Worm (Caenorhabditis elegans): Measurements from ENCODE around the gene kin-20.

kin-20 gene

DNA sequence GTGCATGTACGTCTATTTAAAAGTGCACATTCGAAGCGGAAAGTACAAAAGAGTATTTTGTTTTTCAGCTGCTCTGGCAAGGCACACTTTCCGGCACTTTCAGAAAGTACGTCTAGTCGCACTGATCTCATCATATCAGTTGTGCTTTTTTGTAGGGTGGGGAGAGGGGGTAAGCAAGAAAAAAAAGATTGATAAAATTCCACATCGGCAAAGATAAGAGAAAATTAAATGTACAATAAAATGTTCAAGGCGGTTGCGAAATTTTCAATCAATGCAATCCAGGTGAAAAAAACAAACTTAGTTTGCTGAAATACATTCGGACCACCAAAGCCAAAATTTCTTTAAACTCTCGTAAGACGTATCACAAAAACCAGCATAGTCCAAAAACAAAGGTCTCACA, 1.3 kb downstream of the kin-20 start:
- TF ChIP-seq snpc-4 (tag; optimal IDR thresholded peaks at IDR 0.05): no peak
- no peak for TF ChIP-seq unc-120 (tag; optimal IDR thresholded peaks at IDR 0.05; ENCODE audit: poor library complexity, severe bottlenecking)
- no peak for TF ChIP-seq sptf-1 (tag; optimal IDR thresholded peaks at IDR 0.05)
- no peak for TF ChIP-seq elt-1 (tag; optimal IDR thresholded peaks at IDR 0.05; ENCODE audit: borderline replicate concordance, insufficient read depth)
- no peak for TF ChIP-seq blmp-1 (tag; optimal IDR thresholded peaks at IDR 0.05)
- TF ChIP-seq M03D4.4 (tag; optimal IDR thresholded peaks at IDR 0.05): no peak
- no peak for TF ChIP-seq nhr-12 (tag; optimal IDR thresholded peaks at IDR 0.05)
- TF ChIP-seq nhr-2 (tag; optimal IDR thresholded peaks at IDR 0.05): no peak
- no peak for TF ChIP-seq ceh-83 (GFP tag; optimal IDR thresholded peaks at IDR 0.05)
- no peak for TF ChIP-seq unc-62 (GFP tag; optimal IDR thresholded peaks at IDR 0.05)
- no peak for TF ChIP-seq tbx-8 (GFP tag; optimal IDR thresholded peaks at IDR 0.05)
- TF ChIP-seq cnd-1 (tag; optimal IDR thresholded peaks at IDR 0.05): no peak
- no peak for TF ChIP-seq mls-2 (tag; optimal IDR thresholded peaks at IDR 0.05)
- no peak for TF ChIP-seq hlh-1 (tag; optimal IDR thresholded peaks at IDR 0.05)
- no peak for TF ChIP-seq nhr-237 (tag; optimal IDR thresholded peaks at IDR 0.05)
- no peak for TF ChIP-seq zip-8 (tag; optimal IDR thresholded peaks at IDR 0.05)
- no peak for TF ChIP-seq ceh-39 (tag; optimal IDR thresholded peaks at IDR 0.05)
- TF ChIP-seq flh-1 (GFP tag; optimal IDR thresholded peaks at IDR 0.05): no peak
- no peak for TF ChIP-seq lin-13 (tag; optimal IDR thresholded peaks at IDR 0.05)

- TF ChIP-seq pha-4 (tag; optimal IDR thresholded peaks at IDR 0.05) (peak; percentile 83), sem-2 (GFP tag; optimal IDR thresholded peaks at IDR 0.05) (peak; percentile 60), flh-1 (GFP tag; optimal IDR thresholded peaks at IDR 0.05) (peak; percentile 64), elt-3 (tag; optimal IDR thresholded peaks at IDR 0.05) (no peak), hlh-1 (tag; optimal IDR thresholded peaks at IDR 0.05) (peak; percentile 5), M03D4.4 (tag; optimal IDR thresholded peaks at IDR 0.05) (peak; percentile 79), elt-1 (tag; optimal IDR thresholded peaks at IDR 0.05; ENCODE audit: borderline replicate concordance, insufficient read depth) (peak; percentile 16), ceh-43 (GFP tag; optimal IDR thresholded peaks at IDR 0.05) (peak; percentile 30), nhr-28 (tag; optimal IDR thresholded peaks at IDR 0.05) (no peak), nhr-2 (tag; optimal IDR thresholded peaks at IDR 0.05) (no peak), nhr-12 (tag; optimal IDR thresholded peaks at IDR 0.05) (peak; percentile 17), unc-62 (GFP tag; optimal IDR thresholded peaks at IDR 0.05) (peak; percentile 52), ces-1 (GFP tag; optimal IDR thresholded peaks at IDR 0.05) (peak; percentile 43), lin-13 (tag; optimal IDR thresholded peaks at IDR 0.05) (peak; percentile 27), mab-5 (tag; optimal IDR thresholded peaks at IDR 0.05) (no peak), drap-1 (GFP tag; optimal IDR thresholded peaks at IDR 0.05) (peak; percentile 77), mls-2 (tag; optimal IDR thresholded peaks at IDR 0.05) (peak; percentile 79), unc-120 (tag; optimal IDR thresholded peaks at IDR 0.05; ENCODE audit: poor library complexity, severe bottlenecking) (peak; percentile 88), snpc-4 (tag; optimal IDR thresholded peaks at IDR 0.05) (no peak), ceh-39 (tag; optimal IDR thresholded peaks at IDR 0.05) (no peak), blmp-1 (tag; optimal IDR thresholded peaks at IDR 0.05) (peak; percentile 91), nhr-237 (tag; optimal IDR thresholded peaks at IDR 0.05) (peak; percentile 95), bed-3 (GFP tag; optimal IDR thresholded peaks at IDR 0.05) (peak; percentile 46), tbx-8 (GFP tag; optimal IDR thresholded peaks at IDR 0.05) (peak; percentile 23), sptf-1 (tag; optimal IDR thresholded peaks at IDR 0.05) (peak; percentile 81), lin-32 (GFP tag; optimal IDR thresholded peaks at IDR 0.05) (no peak), lsy-2 (tag; optimal IDR thresholded peaks at IDR 0.05) (peak; percentile 61), ham-2 (GFP tag; optimal IDR thresholded peaks at IDR 0.05) (peak; percentile 100), mep-1 (tag; optimal IDR thresholded peaks at IDR 0.05) (peak; percentile 48), nhr-76 (tag; optimal IDR thresholded peaks at IDR 0.05) (peak; percentile 59), ceh-83 (GFP tag; optimal IDR thresholded peaks at IDR 0.05) (peak; percentile 10), cnd-1 (tag; optimal IDR thresholded peaks at IDR 0.05) (peak; percentile 58), unc-39 (tag; optimal IDR thresholded peaks at IDR 0.05) (no peak), ztf-11 (tag; optimal IDR thresholded peaks at IDR 0.05) (peak; percentile 51)
These were observed 2.5 kb downstream of the kin-20 start for ce11 chrX:15274827-15275761.

DNA sequence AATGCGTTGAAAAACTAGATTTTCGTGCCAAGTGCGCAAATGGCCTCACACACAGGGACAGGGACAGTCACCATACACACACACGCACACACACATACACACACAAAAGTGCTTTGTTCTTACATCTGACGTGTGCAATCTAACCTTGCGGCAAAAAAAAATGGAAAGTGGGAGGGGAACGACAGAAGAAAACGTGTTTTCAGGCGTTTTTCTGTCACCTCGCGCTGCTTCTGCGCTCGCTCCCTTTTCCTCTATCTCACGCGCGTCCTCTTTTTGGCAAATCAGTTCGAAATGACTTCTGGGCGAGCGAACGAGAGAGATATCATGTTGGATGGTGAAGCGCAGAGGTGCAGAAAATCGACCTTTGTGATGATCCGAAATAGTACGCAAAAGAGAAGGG, 3.5 kb downstream of the kin-20 start:
- TF ChIP-seq ham-2 (GFP tag; optimal IDR thresholded peaks at IDR 0.05): peak; percentile 31
- no peak for TF ChIP-seq ceh-39 (tag; optimal IDR thresholded peaks at IDR 0.05)
- no peak for TF ChIP-seq unc-39 (tag; optimal IDR thresholded peaks at IDR 0.05)
- peak; percentile 27 for TF ChIP-seq nhr-237 (tag; optimal IDR thresholded peaks at IDR 0.05)
- TF ChIP-seq drap-1 (GFP tag; optimal IDR thresholded peaks at IDR 0.05): peak; percentile 5
- peak; percentile 5 for TF ChIP-seq unc-120 (tag; optimal IDR thresholded peaks at IDR 0.05; ENCODE audit: poor library complexity, severe bottlenecking)
- peak; percentile 17 for TF ChIP-seq blmp-1 (tag; optimal IDR thresholded peaks at IDR 0.05)
- TF ChIP-seq sem-2 (GFP tag; optimal IDR thresholded peaks at IDR 0.05): peak; percentile 15
- no peak for TF ChIP-seq bed-3 (GFP tag; optimal IDR thresholded peaks at IDR 0.05)

All from whole organism, mixed stage, embryonic.